Worm (Caenorhabditis elegans) whole organism, late embryonic: Measurements from ENCODE around the gene R13D7.2.
A peak's percentile ranks its signal among the peaks of the same experiment; 100 is the strongest.

Experiments used
- C08G9.2 ChIP-seq: sonication (generic microtip); optimal IDR thresholded peaks from 2 replicates; lab custom pipeline; 2016; ENCODE audit warnings: mild to moderate bottlenecking, missing genetic modification characterization, moderate library complexity, missing compliant biosample characterization
- F13H6.1 ChIP-seq: sonication (generic microtip); optimal IDR thresholded peaks from 2 replicates; lab custom pipeline; 2016; ENCODE audit warnings: missing genetic modification characterization, missing compliant biosample characterization
- K02D7.2 ChIP-seq: sonication (generic microtip); optimal IDR thresholded peaks from 2 replicates; lab custom pipeline; 2017; ENCODE audit warnings: mild to moderate bottlenecking, missing genetic modification characterization, missing compliant biosample characterization
- K09A11.1 ChIP-seq: sonication (generic microtip); optimal IDR thresholded peaks from 2 replicates; lab custom pipeline; 2017; ENCODE audit warnings: antibody characterized with exemption, mild to moderate bottlenecking, missing genetic modification characterization, missing compliant biosample characterization; ENCODE audit not compliant: insufficient read depth
- Y22D7AL.16 ChIP-seq: sonication (generic microtip); optimal IDR thresholded peaks from 2 replicates; lab custom pipeline; 2016; ENCODE audit warnings: missing genetic modification characterization, missing compliant biosample characterization
- ahr-1 ChIP-seq: sonication (generic microtip); optimal IDR thresholded peaks from 2 replicates; lab custom pipeline; 2016; ENCODE audit warnings: missing genetic modification characterization, missing compliant biosample characterization
- ama-1 ChIP-seq: fragments of 150-350 bp; optimal IDR thresholded peaks from 2 replicates; lab custom pipeline; 2014
- ceh-14 ChIP-seq: sonication (generic microtip); optimal IDR thresholded peaks from 2 replicates; lab custom pipeline; 2016; ENCODE audit warnings: missing genotype, missing genetic modification characterization, missing compliant biosample characterization
- ceh-18 ChIP-seq: sonication (generic microtip); optimal IDR thresholded peaks from 2 replicates; lab custom pipeline; 2016; ENCODE audit warnings: missing genetic modification characterization, missing compliant biosample characterization
- ceh-19 ChIP-seq: fragments of 200-800 bp; sonication (Bioruptor generic); optimal IDR thresholded peaks from 2 replicates; lab custom pipeline; 2018; ENCODE audit warnings: mild to moderate bottlenecking, missing genetic modification characterization, missing compliant biosample characterization
- ceh-30 ChIP-seq: fragments of 150-350 bp; optimal IDR thresholded peaks from 2 replicates; lab custom pipeline; 2014; ENCODE audit warnings: missing biosample characterization, missing genetic modification characterization
- ceh-31 ChIP-seq: sonication (generic microtip); optimal IDR thresholded peaks from 2 replicates; lab custom pipeline; 2016; ENCODE audit warnings: missing genetic modification characterization, missing compliant biosample characterization
- ceh-34 ChIP-seq: sonication (generic microtip); optimal IDR thresholded peaks from 2 replicates; lab custom pipeline; 2016; ENCODE audit warnings: mild to moderate bottlenecking, missing genetic modification characterization, missing compliant biosample characterization
- ceh-48 ChIP-seq: sonication (generic microtip); optimal IDR thresholded peaks from 2 replicates; lab custom pipeline; 2016; ENCODE audit warnings: missing genetic modification characterization, inconsistent platforms, missing compliant biosample characterization
- ceh-6 ChIP-seq: fragments of 200-800 bp; sonication (Bioruptor generic); optimal IDR thresholded peaks from 2 replicates; lab custom pipeline; 2018; ENCODE audit warnings: mild to moderate bottlenecking, missing genetic modification characterization, missing compliant biosample characterization
- che-1 ChIP-seq: sonication (generic microtip); optimal IDR thresholded peaks from 2 replicates; lab custom pipeline; 2016; ENCODE audit warnings: mild to moderate bottlenecking, missing genetic modification characterization, missing compliant biosample characterization
- dmd-4 ChIP-seq: sonication (generic microtip); optimal IDR thresholded peaks from 2 replicates; lab custom pipeline; 2016; ENCODE audit warnings: borderline replicate concordance, missing genetic modification characterization, missing compliant biosample characterization
- dve-1 ChIP-seq: sonication (generic microtip); optimal IDR thresholded peaks from 2 replicates; lab custom pipeline; 2017; ENCODE audit warnings: antibody characterized with exemption, mild to moderate bottlenecking, missing genetic modification characterization, missing compliant biosample characterization
- fax-1 ChIP-seq: sonication (generic microtip); optimal IDR thresholded peaks from 2 replicates; lab custom pipeline; 2016; ENCODE audit warnings: missing genotype, missing genetic modification characterization, missing compliant biosample characterization
- fkh-10 ChIP-seq: fragments of 150-350 bp; optimal IDR thresholded peaks from 2 replicates; lab custom pipeline; 2014; ENCODE audit warnings: missing biosample characterization, missing genetic modification reagents, missing genetic modification characterization
- fkh-6 ChIP-seq: sonication (generic microtip); optimal IDR thresholded peaks from 2 replicates; lab custom pipeline; 2016; ENCODE audit warnings: missing genetic modification characterization, missing compliant biosample characterization
- gmeb-2 ChIP-seq: sonication (generic microtip); optimal IDR thresholded peaks from 2 replicates; lab custom pipeline; 2016; ENCODE audit warnings: missing genetic modification characterization, inconsistent platforms, missing compliant biosample characterization
- hlh-13 ChIP-seq: fragments of 200-800 bp; sonication (Bioruptor generic); optimal IDR thresholded peaks from 2 replicates; lab custom pipeline; 2018; ENCODE audit warnings: mild to moderate bottlenecking, missing genetic modification characterization, missing compliant biosample characterization
- hlh-15 ChIP-seq: sonication (generic microtip); optimal IDR thresholded peaks from 2 replicates; lab custom pipeline; 2016; ENCODE audit warnings: missing genetic modification characterization, missing compliant biosample characterization
- hlh-30 ChIP-seq: sonication (generic microtip); optimal IDR thresholded peaks from 2 replicates; lab custom pipeline; 2017; ENCODE audit warnings: antibody characterized with exemption, missing genetic modification characterization, missing compliant biosample characterization; ENCODE audit not compliant: insufficient read depth
- lin-11 ChIP-seq: fragments of 200-800 bp; sonication (Bioruptor generic); optimal IDR thresholded peaks from 2 replicates; lab custom pipeline; 2018; ENCODE audit warnings: mild to moderate bottlenecking, missing genetic modification characterization, missing compliant biosample characterization
- nfya-1 ChIP-seq: sonication (generic microtip); optimal IDR thresholded peaks from 2 replicates; lab custom pipeline; 2017; ENCODE audit warnings: missing genetic modification characterization, mild to moderate bottlenecking, missing compliant biosample characterization, antibody characterized with exemption, moderate library complexity
- nhr-11 ChIP-seq: fragments of 150-350 bp; optimal IDR thresholded peaks from 2 replicates; lab custom pipeline; 2014; ENCODE audit warnings: missing biosample characterization, missing genetic modification characterization
- nhr-232 ChIP-seq: sonication (generic microtip); optimal IDR thresholded peaks from 2 replicates; lab custom pipeline; 2016; ENCODE audit warnings: missing genetic modification characterization, missing compliant biosample characterization
- pag-3 ChIP-seq: sonication (generic microtip); optimal IDR thresholded peaks from 2 replicates; lab custom pipeline; 2016; ENCODE audit warnings: missing compliant biosample characterization, missing genetic modification characterization, borderline replicate concordance
- pat-9 ChIP-seq: fragments of 200-800 bp; sonication (Bioruptor generic); optimal IDR thresholded peaks from 2 replicates; lab custom pipeline; 2018; ENCODE audit warnings: mild to moderate bottlenecking, missing genetic modification characterization, moderate library complexity, missing compliant biosample characterization
- pha-4 ChIP-seq: fragments of 150-350 bp; optimal IDR thresholded peaks from 2 replicates; lab custom pipeline; 2018; ENCODE audit warnings: missing biosample characterization, missing genetic modification reagents, missing genetic modification characterization
- pqm-1 ChIP-seq: sonication (generic microtip); optimal IDR thresholded peaks from 2 replicates; lab custom pipeline; 2016; ENCODE audit warnings: missing genetic modification characterization, missing compliant biosample characterization
- pros-1 ChIP-seq: fragments of 150-350 bp; optimal IDR thresholded peaks from 2 replicates; lab custom pipeline; 2014; ENCODE audit warnings: missing biosample characterization, missing genetic modification reagents, missing genetic modification characterization
- rnt-1 ChIP-seq: sonication (generic microtip); optimal IDR thresholded peaks from 2 replicates; lab custom pipeline; 2016; ENCODE audit warnings: missing genetic modification characterization, missing compliant biosample characterization
- sdc-2 ChIP-seq: sonication (generic microtip); optimal IDR thresholded peaks from 2 replicates; lab custom pipeline; 2016; ENCODE audit warnings: missing genotype, missing genetic modification characterization, missing compliant biosample characterization
- sox-2 ChIP-seq: fragments of 200-800 bp; sonication (Bioruptor generic); IDR thresholded peaks from 2 replicates; pipeline ENCODE4 v1.3.6; 2022; ENCODE audit warnings: missing genetic modification reagents, missing genetic modification characterization, missing compliant biosample characterization
- syd-9 ChIP-seq: sonication (generic microtip); optimal IDR thresholded peaks from 2 replicates; lab custom pipeline; 2016; ENCODE audit warnings: mild to moderate bottlenecking, missing genetic modification characterization, moderate library complexity, missing compliant biosample characterization
- tbx-2 ChIP-seq: sonication (generic microtip); optimal IDR thresholded peaks from 2 replicates; lab custom pipeline; 2016; ENCODE audit warnings: missing genetic modification characterization, missing compliant biosample characterization
- tbx-7 ChIP-seq: sonication (generic microtip); optimal IDR thresholded peaks from 2 replicates; lab custom pipeline; 2016; ENCODE audit warnings: missing genotype, missing genetic modification characterization, missing compliant biosample characterization
- unc-42 ChIP-seq: sonication (generic microtip); optimal IDR thresholded peaks from 2 replicates; lab custom pipeline; 2016; ENCODE audit warnings: missing genotype, missing genetic modification characterization, missing compliant biosample characterization
- unc-55 ChIP-seq: sonication (generic microtip); optimal IDR thresholded peaks from 2 replicates; lab custom pipeline; 2017; ENCODE audit warnings: missing biosample characterization, missing genetic modification reagents, missing genetic modification characterization

R13D7.2 gene

ce11 chrV:7434805-7435363 lies 25.2 kb downstream of the R13D7.2 start:
- no peak for TF ChIP-seq ceh-14 (tag; lab: Kevin White, UChicago)
- TF ChIP-seq ceh-19 (GFP tag; lab: Kevin White, UChicago) = no peak
- TF ChIP-seq C08G9.2 (tag; lab: Kevin White, UChicago) = no peak
- TF ChIP-seq pha-4 (tag; lab: Kevin White, UChicago) = no peak
- TF ChIP-seq hlh-15 = no peak
- no peak for TF ChIP-seq rnt-1
- no peak for TF ChIP-seq fkh-6 (tag; lab: Kevin White, UChicago)
- TF ChIP-seq unc-55 = peak; percentile 19

DNA sequence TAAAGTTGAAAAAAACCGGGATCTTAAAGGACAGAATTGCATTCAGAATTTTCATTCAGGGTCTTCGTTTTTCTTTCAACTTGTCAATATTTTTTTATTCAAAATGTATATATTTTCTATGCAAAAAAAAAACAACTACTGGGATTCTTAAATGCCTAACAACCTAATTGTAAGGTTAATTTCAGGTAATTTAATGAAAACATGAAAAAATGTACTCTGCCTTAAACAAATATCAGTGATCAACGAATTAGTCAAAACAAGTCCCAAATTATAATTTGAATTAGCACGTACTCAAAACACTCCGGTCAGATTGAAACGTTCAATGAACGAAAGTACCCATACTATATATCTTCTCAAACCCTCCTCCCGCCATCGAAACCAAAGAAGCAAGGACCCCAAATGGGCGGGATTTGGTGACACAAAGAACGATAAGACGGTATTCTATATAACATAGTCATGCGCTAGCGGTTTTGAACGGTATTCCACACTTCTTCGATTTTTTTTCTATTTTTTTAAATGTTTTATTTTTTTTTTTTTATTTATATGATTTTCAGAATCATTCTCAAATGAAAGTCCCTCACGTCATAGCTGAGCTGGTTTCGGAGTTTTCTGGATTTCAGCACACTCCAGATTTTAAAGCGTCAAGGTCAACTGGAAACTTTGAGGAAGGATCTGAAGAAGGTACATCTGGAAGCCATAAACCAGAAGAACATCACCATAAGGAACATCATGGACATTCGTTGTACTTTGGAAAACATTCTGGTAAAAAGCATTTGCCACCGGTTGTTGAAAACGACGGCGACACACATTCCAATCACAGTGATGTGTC lies 25.9 kb downstream of the R13D7.2 start, which contains the start of the genes ddo-2 and F25E5.8:
ddo-2 (minus strand) TSS at position 330 of the 829 bp plus-strand sequence.
F25E5.8 (plus strand) TSS at position 555 of the 829 bp plus-strand sequence.
- TF ChIP-seq pros-1 = no peak
- TF ChIP-seq gmeb-2 (tag; lab: Kevin White, UChicago) = no peak
- no peak for TF ChIP-seq K02D7.2 (tag; lab: Kevin White, UChicago)
- TF ChIP-seq dmd-4 (tag; lab: Kevin White, UChicago) = no peak

DNA sequence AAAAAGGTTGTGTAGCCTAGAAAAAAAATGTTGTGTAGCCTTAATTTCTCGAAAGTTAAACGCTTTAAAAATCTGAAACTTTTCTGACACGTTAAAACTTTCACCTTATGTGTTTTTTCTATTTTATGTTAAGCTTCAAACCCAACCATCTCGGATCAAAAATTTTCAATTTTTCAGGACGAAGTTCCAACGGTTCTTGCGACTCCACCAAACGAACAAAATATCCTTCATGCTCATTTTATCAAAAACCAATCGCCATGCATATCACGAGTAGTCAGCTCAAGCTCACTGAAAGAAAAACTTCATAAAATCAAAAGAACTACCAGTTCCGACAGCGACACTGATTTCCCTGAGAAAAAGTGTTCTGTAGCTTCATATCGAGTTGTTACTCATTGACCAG lies 26.8 kb downstream of the R13D7.2 start:
- TF ChIP-seq unc-42 (tag; lab: Kevin White, UChicago) (no peak), tbx-2 (tag; lab: Kevin White, UChicago) (no peak), lin-11 (no peak), ceh-31 (tag; lab: Kevin White, UChicago) (no peak), syd-9 (tag; lab: Kevin White, UChicago) (no peak), pat-9 (no peak), hlh-30 (no peak)
- TF ChIP-seq, all 69 proteins: peak for 0

DNA sequence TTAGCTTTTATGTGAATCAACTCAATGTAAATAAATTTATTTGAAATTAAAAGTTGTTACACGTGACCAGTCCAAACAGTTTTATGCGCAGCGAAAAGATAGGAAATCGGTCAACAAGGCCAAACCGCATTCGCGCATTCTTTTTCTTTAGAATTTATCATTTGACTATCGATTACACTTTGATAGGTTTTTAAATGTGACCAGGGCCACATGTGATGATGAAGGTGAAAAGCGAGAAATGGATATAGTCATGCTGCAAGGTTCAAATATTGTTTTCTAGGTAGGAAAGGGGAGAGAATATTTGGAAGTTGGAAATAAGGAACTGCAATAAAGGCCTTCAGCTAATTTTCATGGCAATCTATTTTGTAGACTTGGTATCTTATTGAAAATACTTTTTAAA lies 27.2 kb downstream of the R13D7.2 start:
- TF ChIP-seq pros-1 = no peak
- TF ChIP-seq nhr-11 (tag; lab: Kevin White, UChicago) = no peak
- no peak for TF ChIP-seq ceh-30 (tag; lab: Kevin White, UChicago)
- TF ChIP-seq Y22D7AL.16 = no peak
- no peak for TF ChIP-seq sdc-2 (tag; lab: Kevin White, UChicago)
- no peak for TF ChIP-seq K09A11.1 (tag; lab: Kevin White, UChicago)
- TF ChIP-seq fkh-10 (GFP tag; lab: Kevin White, UChicago) = no peak
- no peak for TF ChIP-seq F13H6.1 (tag; lab: Kevin White, UChicago)
- no peak for TF ChIP-seq dve-1 (tag; lab: Kevin White, UChicago)
- TF ChIP-seq ceh-6 (GFP tag; lab: Kevin White, UChicago) = no peak
- TF ChIP-seq ama-1 (lab: Kevin White, UChicago) = no peak
- TF ChIP-seq ceh-18 = no peak
- TF ChIP-seq pat-9 = no peak
- no peak for TF ChIP-seq sox-2 (GFP tag; lab: Robert Waterston, UW)
- no peak for TF ChIP-seq tbx-7 (tag; lab: Kevin White, UChicago)
- no peak for TF ChIP-seq nhr-232
- no peak for TF ChIP-seq rnt-1
- no peak for TF ChIP-seq che-1

- TF ChIP-seq ahr-1 = no peak
- TF ChIP-seq nhr-232 = no peak
- no peak for TF ChIP-seq lin-11
- TF ChIP-seq ceh-48 = no peak
- no peak for TF ChIP-seq unc-42 (tag; lab: Kevin White, UChicago)
- TF ChIP-seq pqm-1 (tag; lab: Kevin White, UChicago) = no peak
- TF ChIP-seq hlh-30 = no peak
- no peak for TF ChIP-seq dve-1 (tag; lab: Kevin White, UChicago)
- TF ChIP-seq ceh-34 = no peak
- no peak for TF ChIP-seq Y22D7AL.16
- TF ChIP-seq tbx-2 (tag; lab: Kevin White, UChicago) = no peak
- no peak for TF ChIP-seq nfya-1 (tag; lab: Kevin White, UChicago)
- no peak for TF ChIP-seq hlh-13 (GFP tag; lab: Kevin White, UChicago)
- TF ChIP-seq syd-9 (tag; lab: Kevin White, UChicago) = no peak
- no peak for TF ChIP-seq F13H6.1 (tag; lab: Kevin White, UChicago)
- TF ChIP-seq pag-3 = no peak
- no peak for TF ChIP-seq ceh-14 (tag; lab: Kevin White, UChicago)
- TF ChIP-seq ceh-18 = no peak
- TF ChIP-seq fax-1 (tag; lab: Kevin White, UChicago) = no peak
Measured at ce11 chrV:7437538-7437937, 27.8 kb downstream of the R13D7.2 start, which contains the start of gene F25E5.9. F25E5.9 (minus strand) TSS chrV:7437919.
